Worm (Caenorhabditis elegans) whole organism, L2 larva: ENCODE data around the gene ZC395.11.

Experiments used
- skn-1 ChIP-seq: sonication (generic microtip); optimal IDR thresholded peaks from 2 replicates; lab custom pipeline; 2017; ENCODE audit warnings: missing biosample characterization, missing genetic modification characterization
- snpc-4 ChIP-seq: fragments of 150-350 bp; optimal IDR thresholded peaks from 2 replicates; lab custom pipeline; 2014; ENCODE audit warnings: missing biosample characterization, missing genetic modification characterization
- unc-62 ChIP-seq: fragments of 150-350 bp; optimal IDR thresholded peaks from 2 replicates; lab custom pipeline; 2014; ENCODE audit warnings: missing biosample characterization, missing genetic modification reagents, missing genetic modification characterization
- ztf-4 ChIP-seq: fragments of 150-350 bp; optimal IDR thresholded peaks from 2 replicates; lab custom pipeline; 2014; ENCODE audit warnings: missing biosample characterization, missing genetic modification characterization

ce11 chrIII:5263299-5263993, 22.7 kb downstream of the ZC395.11 start, which contains the start of the genes C34E10.9 and hap-1:
- TF ChIP-seq snpc-4, result no peak
- TF ChIP-seq unc-62 (GFP tag; lab: Kevin White, UChicago), result no peak
- no peak for TF ChIP-seq skn-1 (tag; lab: Kevin White, UChicago)
- no peak for TF ChIP-seq ztf-4
